Fruit fly (Drosophila melanogaster): ENCODE measurements around the gene loaf.

The loaf gene

dm6 chr3L:11776731-11777130, 10.7 kb upstream of the loaf start, which contains the start of gene CG14131:
Gene CG14131, plus strand, starts transcription at chr3L:11777073.
- TF ChIP-seq pan (optimal IDR thresholded peaks at IDR 0.05) (no peak), psq (optimal IDR thresholded peaks at IDR 0.05) (no peak), EcR (GFP tag; optimal IDR thresholded peaks at IDR 0.05) (no peak), usp (GFP tag; optimal IDR thresholded peaks at IDR 0.05) (no peak), Dll (optimal IDR thresholded peaks at IDR 0.05) (no peak), CG8478 (optimal IDR thresholded peaks at IDR 0.05) (no peak)

dm6 chr3L:11774401-11774800, 8.4 kb upstream of the loaf start, which contains the start of gene Tim13:
Gene Tim13, minus strand, starts transcription at chr3L:11774501.
- no peak for TF ChIP-seq psq (optimal IDR thresholded peaks at IDR 0.05)
- TF ChIP-seq EcR (GFP tag; optimal IDR thresholded peaks at IDR 0.05): no peak

DNA sequence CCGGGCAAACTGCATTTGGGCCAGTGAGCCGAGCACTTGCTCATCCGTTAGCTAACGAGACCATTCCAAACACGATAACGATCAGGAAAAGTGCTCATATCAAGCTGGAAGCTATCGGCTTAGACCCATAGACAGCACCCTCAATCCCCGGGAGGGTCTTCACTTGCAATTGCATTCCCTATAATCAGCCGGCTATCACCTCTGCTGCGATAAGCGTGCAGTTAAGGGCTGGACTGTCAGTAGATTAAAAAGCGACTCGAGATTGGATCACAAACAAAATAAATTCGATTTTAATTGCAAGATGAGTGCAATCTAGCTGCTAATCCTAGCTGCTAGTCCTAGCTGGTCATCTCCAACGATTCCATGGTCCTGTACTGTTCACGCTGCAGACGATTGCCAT, 7.8 kb upstream of the loaf start:
- TF ChIP-seq usp (GFP tag; optimal IDR thresholded peaks at IDR 0.05): no peak
- no peak for TF ChIP-seq psq (optimal IDR thresholded peaks at IDR 0.05)
- no peak for TF ChIP-seq EcR (GFP tag; optimal IDR thresholded peaks at IDR 0.05)
- no peak for TF ChIP-seq pan (optimal IDR thresholded peaks at IDR 0.05)
- TF ChIP-seq Dll (optimal IDR thresholded peaks at IDR 0.05): no peak
- no peak for TF ChIP-seq CG8478 (optimal IDR thresholded peaks at IDR 0.05)

DNA sequence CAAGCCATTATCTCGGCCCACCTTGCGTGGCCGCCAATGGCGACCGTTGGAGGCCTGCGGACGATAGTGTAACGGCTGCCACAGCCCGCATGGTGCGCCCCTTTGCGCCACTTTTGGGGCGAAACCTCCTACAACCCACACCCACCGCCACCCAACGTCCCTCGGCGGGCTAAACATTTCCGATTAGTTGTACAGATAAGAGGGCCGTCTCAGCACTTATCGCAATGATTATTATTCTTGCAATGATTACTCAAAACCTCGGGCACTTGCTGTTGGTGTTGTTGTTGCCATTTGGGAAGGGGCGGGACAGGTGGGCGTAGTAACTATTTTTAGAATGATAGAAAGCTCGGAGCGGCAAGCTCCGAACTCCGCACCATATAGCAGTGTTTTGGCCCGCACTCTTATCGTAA, 6.6 kb upstream of the loaf start:
- TF ChIP-seq CG8478 (optimal IDR thresholded peaks at IDR 0.05) (no peak), usp (GFP tag; optimal IDR thresholded peaks at IDR 0.05) (no peak), pan (optimal IDR thresholded peaks at IDR 0.05) (no peak), psq (optimal IDR thresholded peaks at IDR 0.05) (no peak), EcR (GFP tag; optimal IDR thresholded peaks at IDR 0.05) (no peak), Dll (optimal IDR thresholded peaks at IDR 0.05) (no peak)

- TF ChIP-seq pan (optimal IDR thresholded peaks at IDR 0.05): no peak
- TF ChIP-seq EcR (GFP tag; optimal IDR thresholded peaks at IDR 0.05): no peak
- TF ChIP-seq CG8478 (optimal IDR thresholded peaks at IDR 0.05): no peak
- TF ChIP-seq usp (GFP tag; optimal IDR thresholded peaks at IDR 0.05): no peak
These were observed 6.1 kb upstream of the loaf start, which contains the start of gene Muc68D for dm6 chr3L:11772057-11772456. Gene Muc68D, minus strand, starts transcription at chr3L:11772157.

- no peak for TF ChIP-seq CG8478 (optimal IDR thresholded peaks at IDR 0.05)
- TF ChIP-seq Dll (optimal IDR thresholded peaks at IDR 0.05): no peak
- TF ChIP-seq psq (optimal IDR thresholded peaks at IDR 0.05): no peak
- TF ChIP-seq EcR (GFP tag; optimal IDR thresholded peaks at IDR 0.05): no peak
- TF ChIP-seq pan (optimal IDR thresholded peaks at IDR 0.05): no peak
- TF ChIP-seq usp (GFP tag; optimal IDR thresholded peaks at IDR 0.05): no peak
These were observed 581 bp upstream of the loaf start for dm6 chr3L:11766563-11766962.

- TF ChIP-seq psq (optimal IDR thresholded peaks at IDR 0.05) (no peak), EcR (GFP tag; optimal IDR thresholded peaks at IDR 0.05) (no peak), usp (GFP tag; optimal IDR thresholded peaks at IDR 0.05) (no peak), pan (optimal IDR thresholded peaks at IDR 0.05) (no peak), Dll (optimal IDR thresholded peaks at IDR 0.05) (no peak), CG8478 (optimal IDR thresholded peaks at IDR 0.05) (no peak)
These were observed 1.1 kb downstream of the loaf start for dm6 chr3L:11764930-11765329.

DNA sequence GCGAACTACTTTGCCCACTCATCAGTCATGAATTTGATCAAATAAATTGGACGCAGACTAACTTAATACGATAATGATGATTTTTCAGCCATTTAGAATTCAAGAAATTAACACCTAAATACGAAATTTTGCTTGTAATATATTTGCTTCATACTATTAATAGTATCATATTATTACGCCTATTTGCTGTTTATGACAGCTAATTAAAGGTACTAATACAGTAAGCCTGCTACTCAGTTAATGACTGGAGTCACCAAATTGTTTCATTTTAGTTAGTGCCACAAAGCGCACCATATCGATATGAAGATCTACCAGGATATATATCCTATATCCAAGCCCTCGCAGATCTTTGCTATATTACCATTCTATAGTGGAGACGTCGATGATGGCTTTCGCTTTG, 15.0 kb downstream of the loaf start, which contains the start of gene Gr68a:
Gr68a (plus strand) TSS at position 301 of the 400 bp plus-strand sequence.
- no peak for TF ChIP-seq usp (GFP tag; optimal IDR thresholded peaks at IDR 0.05)
- no peak for TF ChIP-seq CG8478 (optimal IDR thresholded peaks at IDR 0.05)
- no peak for TF ChIP-seq Dll (optimal IDR thresholded peaks at IDR 0.05)
- no peak for TF ChIP-seq psq (optimal IDR thresholded peaks at IDR 0.05)
- TF ChIP-seq EcR (GFP tag; optimal IDR thresholded peaks at IDR 0.05): no peak
- TF ChIP-seq pan (optimal IDR thresholded peaks at IDR 0.05): no peak

DNA sequence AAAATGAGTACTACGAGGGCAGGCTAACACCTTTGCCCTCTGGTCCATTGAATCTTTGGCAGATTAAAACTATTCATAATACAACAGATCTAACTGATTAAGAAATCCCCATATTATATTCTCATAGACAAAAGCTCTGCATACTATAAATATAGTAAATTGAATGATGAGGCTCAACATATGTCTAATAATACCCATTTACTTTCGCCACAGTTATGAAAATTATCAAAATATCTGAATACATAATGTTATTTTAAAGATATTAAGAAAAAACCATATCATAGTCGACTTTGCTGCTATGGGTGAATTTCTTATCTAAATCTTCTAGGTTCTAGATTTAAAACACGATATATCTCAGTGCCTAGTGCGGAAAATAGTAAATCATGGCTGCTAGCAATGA, 34.1 kb downstream of the loaf start, which contains the start of gene CG32087:
CG32087 (plus strand) TSS at position 301 of the 400 bp plus-strand sequence.
- no peak for TF ChIP-seq EcR (GFP tag; optimal IDR thresholded peaks at IDR 0.05)
- no peak for TF ChIP-seq usp (GFP tag; optimal IDR thresholded peaks at IDR 0.05)
- no peak for TF ChIP-seq pan (optimal IDR thresholded peaks at IDR 0.05)
- no peak for TF ChIP-seq CG8478 (optimal IDR thresholded peaks at IDR 0.05)
- no peak for TF ChIP-seq Dll (optimal IDR thresholded peaks at IDR 0.05)
- TF ChIP-seq psq (optimal IDR thresholded peaks at IDR 0.05): no peak

dm6 chr3L:11728147-11728546, 37.8 kb downstream of the loaf start, which contains the start of gene sunn:
Gene sunn, plus strand, starts transcription at chr3L:11728348.
- TF ChIP-seq psq (optimal IDR thresholded peaks at IDR 0.05): no peak
- TF ChIP-seq EcR (GFP tag; optimal IDR thresholded peaks at IDR 0.05): no peak
- no peak for TF ChIP-seq Dll (optimal IDR thresholded peaks at IDR 0.05)
- TF ChIP-seq usp (GFP tag; optimal IDR thresholded peaks at IDR 0.05): no peak
- TF ChIP-seq pan (optimal IDR thresholded peaks at IDR 0.05): no peak
- TF ChIP-seq CG8478 (optimal IDR thresholded peaks at IDR 0.05): no peak

DNA sequence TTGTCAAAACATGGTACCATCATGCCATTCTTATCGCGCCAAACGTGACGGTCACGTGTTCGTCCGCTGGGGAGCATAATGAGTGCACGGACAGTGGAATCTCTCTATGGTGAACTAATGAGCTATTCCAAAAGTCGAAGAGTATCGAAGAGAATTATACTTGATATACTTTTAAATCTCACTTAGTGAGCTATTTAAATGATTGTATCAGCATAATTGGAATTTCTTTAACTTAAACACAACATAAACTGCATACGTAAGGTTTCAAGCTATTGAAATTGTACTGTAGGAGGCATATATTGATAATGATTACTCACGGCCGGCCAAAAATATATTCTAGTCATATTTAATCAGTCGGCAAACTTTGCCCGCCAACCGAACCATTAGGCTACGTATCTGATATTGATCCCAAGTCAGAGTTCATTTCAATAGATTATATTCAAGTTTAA, 44.5 kb downstream of the loaf start:
- no peak for TF ChIP-seq EcR (GFP tag; optimal IDR thresholded peaks at IDR 0.05)
- TF ChIP-seq CG8478 (optimal IDR thresholded peaks at IDR 0.05): no peak
- no peak for TF ChIP-seq usp (GFP tag; optimal IDR thresholded peaks at IDR 0.05)
- TF ChIP-seq Dll (optimal IDR thresholded peaks at IDR 0.05): no peak
- no peak for TF ChIP-seq pan (optimal IDR thresholded peaks at IDR 0.05)
- no peak for TF ChIP-seq psq (optimal IDR thresholded peaks at IDR 0.05)

- TF ChIP-seq CG8478 (optimal IDR thresholded peaks at IDR 0.05): no peak
- no peak for TF ChIP-seq usp (GFP tag; optimal IDR thresholded peaks at IDR 0.05)
- no peak for TF ChIP-seq Dll (optimal IDR thresholded peaks at IDR 0.05)
- TF ChIP-seq EcR (GFP tag; optimal IDR thresholded peaks at IDR 0.05): no peak
- TF ChIP-seq psq (optimal IDR thresholded peaks at IDR 0.05): no peak
These were observed 45.2 kb downstream of the loaf start, which contains the start of gene Bmcp for dm6 chr3L:11720780-11721179. Gene Bmcp, plus strand, starts transcription at chr3L:11720934.

DNA sequence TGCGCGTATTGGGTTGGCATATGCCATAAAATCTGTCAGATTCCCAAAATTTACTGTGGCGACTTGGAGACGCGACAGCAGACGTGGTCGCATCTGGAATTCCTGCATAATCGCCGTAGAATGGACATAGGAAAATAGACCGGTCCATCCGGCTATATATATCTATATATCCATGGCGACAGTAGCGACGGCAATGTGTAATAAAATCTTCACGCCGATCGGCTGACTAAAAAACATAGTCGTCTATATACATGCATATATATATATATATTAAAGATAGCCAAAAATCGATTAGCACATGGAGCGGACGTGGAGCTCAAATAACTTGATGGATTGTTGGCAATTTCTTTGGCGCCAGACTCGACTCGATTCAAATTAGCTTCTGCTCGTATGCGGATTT, 48.0 kb downstream of the loaf start:
- TF ChIP-seq EcR (GFP tag; optimal IDR thresholded peaks at IDR 0.05): no peak

All from whole organism.